Worm (Caenorhabditis elegans) whole organism, mixed stage, embryonic: ENCODE data around the gene faah-2.

Source experiments
- M03D4.4 ChIP-seq: sonication (generic microtip); optimal IDR thresholded peaks from 2 replicates; lab custom pipeline; 2017; ENCODE audit warnings: mild to moderate bottlenecking, missing genetic modification characterization, missing compliant biosample characterization
- bed-3 ChIP-seq: fragments of 200-800 bp; sonication (Bioruptor generic); optimal IDR thresholded peaks from 3 replicates; lab custom pipeline; 2018; ENCODE audit warnings: mild to moderate bottlenecking, missing genetic modification characterization, moderate library complexity, missing compliant biosample characterization
- ceh-43 ChIP-seq: fragments of 200-800 bp; sonication (Bioruptor generic); optimal IDR thresholded peaks from 2 replicates; lab custom pipeline; 2018; ENCODE audit warnings: mild to moderate bottlenecking, missing genetic modification characterization, moderate library complexity, missing compliant biosample characterization
- ceh-83 ChIP-seq: fragments of 200-800 bp; sonication (Bioruptor generic); optimal IDR thresholded peaks from 2 replicates; lab custom pipeline; 2018; ENCODE audit warnings: mild to moderate bottlenecking, missing genetic modification characterization, missing compliant biosample characterization
- ces-1 ChIP-seq: fragments of 150-350 bp; optimal IDR thresholded peaks from 2 replicates; lab custom pipeline; 2014; ENCODE audit warnings: missing biosample characterization, missing genetic modification reagents, missing genetic modification characterization
- cnd-1 ChIP-seq: fragments of 200-800 bp; sonication (Bioruptor generic); optimal IDR thresholded peaks from 2 replicates; lab custom pipeline; 2018; ENCODE audit warnings: mild to moderate bottlenecking, missing genetic modification characterization, missing compliant biosample characterization
- elt-1 ChIP-seq: sonication (generic microtip); optimal IDR thresholded peaks from 2 replicates; lab custom pipeline; 2017; ENCODE audit warnings: missing genetic modification characterization, mild to moderate bottlenecking, missing compliant biosample characterization, antibody characterized with exemption, moderate library complexity, borderline replicate concordance; ENCODE audit not compliant: insufficient read depth
- elt-3 ChIP-seq: fragments of 150-350 bp; optimal IDR thresholded peaks from 2 replicates; lab custom pipeline; 2014; ENCODE audit warnings: missing biosample characterization, missing genetic modification characterization
- flh-1 ChIP-seq: fragments of 200-800 bp; sonication (Bioruptor generic); optimal IDR thresholded peaks from 2 replicates; lab custom pipeline; 2018; ENCODE audit warnings: mild to moderate bottlenecking, missing genetic modification characterization, moderate library complexity, missing compliant biosample characterization
- ham-2 ChIP-seq: fragments of 200-800 bp; sonication (Bioruptor generic); optimal IDR thresholded peaks from 2 replicates; lab custom pipeline; 2018; ENCODE audit warnings: mild to moderate bottlenecking, missing genetic modification characterization, missing compliant biosample characterization
- hlh-1 ChIP-seq: fragments of 150-350 bp; optimal IDR thresholded peaks from 2 replicates; lab custom pipeline; 2014; ENCODE audit warnings: missing biosample characterization, missing genetic modification reagents, missing genetic modification characterization
- lin-13 ChIP-seq: fragments of 150-350 bp; optimal IDR thresholded peaks from 2 replicates; lab custom pipeline; 2014; ENCODE audit warnings: missing biosample characterization, missing genetic modification characterization
- lin-32 ChIP-seq: fragments of 200-800 bp; sonication (Bioruptor generic); optimal IDR thresholded peaks from 2 replicates; lab custom pipeline; 2018; ENCODE audit warnings: mild to moderate bottlenecking, missing genetic modification characterization, missing compliant biosample characterization
- lsy-2 ChIP-seq: fragments of 150-350 bp; optimal IDR thresholded peaks from 2 replicates; lab custom pipeline; 2014; ENCODE audit warnings: missing biosample characterization, missing genetic modification characterization
- mab-5 ChIP-seq: fragments of 150-350 bp; optimal IDR thresholded peaks from 2 replicates; lab custom pipeline; 2014; ENCODE audit warnings: missing biosample characterization, missing genetic modification characterization
- mep-1 ChIP-seq: fragments of 150-350 bp; optimal IDR thresholded peaks from 2 replicates; lab custom pipeline; 2017; ENCODE audit warnings: missing biosample characterization, missing genetic modification reagents, missing genetic modification characterization, inconsistent platforms
- mls-2 ChIP-seq: sonication (generic microtip); optimal IDR thresholded peaks from 2 replicates; lab custom pipeline; 2016; ENCODE audit warnings: mild to moderate bottlenecking, missing genetic modification characterization, moderate library complexity, missing compliant biosample characterization
- nhr-2 ChIP-seq: fragments of 150-350 bp; optimal IDR thresholded peaks from 2 replicates; lab custom pipeline; 2014; ENCODE audit warnings: missing biosample characterization, missing genetic modification characterization
- nhr-237 ChIP-seq: fragments of 150-350 bp; optimal IDR thresholded peaks from 2 replicates; lab custom pipeline; 2014; ENCODE audit warnings: missing biosample characterization, missing genetic modification characterization
- nhr-28 ChIP-seq: fragments of 150-350 bp; optimal IDR thresholded peaks from 2 replicates; lab custom pipeline; 2014; ENCODE audit warnings: missing biosample characterization, missing genetic modification characterization
- nhr-76 ChIP-seq: sonication (generic microtip); optimal IDR thresholded peaks from 2 replicates; lab custom pipeline; 2017; ENCODE audit warnings: missing biosample characterization, missing genetic modification characterization
- pha-4 ChIP-seq: fragments of 150-350 bp; optimal IDR thresholded peaks from 2 replicates; lab custom pipeline; 2018; ENCODE audit warnings: missing biosample characterization, missing genetic modification reagents, missing genetic modification characterization
- sem-2 ChIP-seq: fragments of 200-800 bp; sonication (Bioruptor generic); optimal IDR thresholded peaks from 2 replicates; lab custom pipeline; 2018; ENCODE audit warnings: mild to moderate bottlenecking, missing genetic modification characterization, missing compliant biosample characterization
- snpc-4 ChIP-seq: fragments of 150-350 bp; optimal IDR thresholded peaks from 2 replicates; lab custom pipeline; 2014; ENCODE audit warnings: missing biosample characterization, missing genetic modification characterization
- tbx-8 ChIP-seq: fragments of 200-800 bp; sonication (Bioruptor generic); optimal IDR thresholded peaks from 2 replicates; lab custom pipeline; 2018; ENCODE audit warnings: mild to moderate bottlenecking, missing genetic modification characterization, moderate library complexity, missing compliant biosample characterization
- unc-120 ChIP-seq: sonication (generic microtip); optimal IDR thresholded peaks from 2 replicates; lab custom pipeline; 2017; ENCODE audit warnings: missing genetic modification characterization, missing compliant biosample characterization; ENCODE audit not compliant: poor library complexity, severe bottlenecking
- unc-62 ChIP-seq: fragments of 150-350 bp; optimal IDR thresholded peaks from 2 replicates; lab custom pipeline; 2014; ENCODE audit warnings: missing biosample characterization, missing genetic modification reagents, missing genetic modification characterization

faah-2 gene

DNA sequence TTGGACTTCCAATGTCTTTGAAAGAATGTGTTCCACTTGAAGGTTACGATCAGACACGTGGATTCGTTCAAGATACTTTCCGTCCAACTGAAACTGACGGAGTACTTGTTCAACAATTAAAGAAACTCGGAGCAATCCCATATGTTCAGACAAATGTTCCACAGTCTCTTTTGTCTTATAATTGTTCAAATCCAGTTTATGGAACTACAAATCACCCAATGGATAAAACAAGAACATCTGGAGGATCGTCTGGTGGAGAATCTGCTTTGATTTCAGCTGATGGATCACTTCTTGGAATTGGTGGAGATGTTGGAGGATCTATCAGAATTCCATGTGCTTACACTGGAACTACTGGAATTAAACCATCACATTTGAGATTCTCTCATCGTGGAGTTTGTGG, 918 bp downstream of the faah-2 start:
- no peak for TF ChIP-seq elt-1 (tag; lab: Kevin White, UChicago)
- no peak for TF ChIP-seq M03D4.4
- no peak for TF ChIP-seq lsy-2 (tag; lab: Kevin White, UChicago)
- TF ChIP-seq cnd-1 (tag; lab: Kevin White, UChicago) = no peak
- TF ChIP-seq, all 35 proteins: peak for 0

DNA sequence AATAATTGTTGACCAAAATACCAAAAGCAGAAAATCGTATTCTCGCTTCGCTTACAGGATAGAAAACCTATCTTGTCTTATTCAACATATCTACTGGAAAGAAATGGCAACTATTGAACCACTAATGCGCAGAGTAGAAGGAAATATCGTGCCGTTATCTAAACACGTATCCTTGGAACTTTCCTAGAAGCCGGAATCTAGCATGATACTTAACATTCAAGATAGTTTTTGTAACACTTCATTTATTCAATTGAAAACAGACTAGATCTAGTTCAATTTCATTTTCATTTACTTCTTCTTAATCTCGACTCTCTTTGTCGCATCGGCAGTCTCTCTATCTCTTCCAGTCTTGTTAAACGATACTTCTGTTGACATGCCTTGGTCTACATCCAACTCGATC, 2.7 kb downstream of the faah-2 start:
- TF ChIP-seq lin-13 (tag; lab: Kevin White, UChicago) = no peak
- no peak for TF ChIP-seq snpc-4 (tag; lab: Kevin White, UChicago)
- TF ChIP-seq sem-2 = no peak
- no peak for TF ChIP-seq nhr-76 (tag; lab: Kevin White, UChicago)
- TF ChIP-seq cnd-1 (tag; lab: Kevin White, UChicago) = no peak
- no peak for TF ChIP-seq mls-2 (tag; lab: Kevin White, UChicago)

- TF ChIP-seq mep-1 (tag; lab: Kevin White, UChicago) (no peak), ham-2 (GFP tag; lab: Kevin White, UChicago) (no peak), cnd-1 (tag; lab: Kevin White, UChicago) (no peak), nhr-237 (no peak), unc-120 (tag; lab: Kevin White, UChicago) (no peak), bed-3 (GFP tag; lab: Kevin White, UChicago) (no peak), snpc-4 (tag; lab: Kevin White, UChicago) (no peak), M03D4.4 (no peak), tbx-8 (GFP tag; lab: Kevin White, UChicago) (no peak), nhr-28 (tag; lab: Kevin White, UChicago) (no peak)
These were observed 4.9 kb downstream of the faah-2 start, which contains the start of gene B0218.5 for ce11 chrIV:8157161-8157560. Gene B0218.5 (minus strand): TSS chrIV:8157261.

ce11 chrIV:8159087-8159486, 6.8 kb downstream of the faah-2 start, which contains the start of gene faah-1:
Gene faah-1 (plus strand): TSS chrIV:8159387.
- TF ChIP-seq ces-1 (GFP tag; lab: Kevin White, UChicago) (no peak), ceh-43 (GFP tag; lab: Kevin White, UChicago) (no peak), bed-3 (GFP tag; lab: Kevin White, UChicago) (no peak), mls-2 (tag; lab: Kevin White, UChicago) (no peak), ceh-83 (no peak), elt-1 (tag; lab: Kevin White, UChicago) (no peak), hlh-1 (tag; lab: Kevin White, UChicago) (no peak), unc-120 (tag; lab: Kevin White, UChicago) (no peak), sem-2 (no peak), unc-62 (GFP tag; lab: Kevin White, UChicago) (no peak), lin-32 (GFP tag; lab: Kevin White, UChicago) (no peak), snpc-4 (tag; lab: Kevin White, UChicago) (no peak), pha-4 (tag; lab: Kevin White, UChicago) (no peak), elt-3 (tag; lab: Kevin White, UChicago) (no peak), nhr-2 (tag; lab: Kevin White, UChicago) (no peak), cnd-1 (tag; lab: Kevin White, UChicago) (no peak), ham-2 (GFP tag; lab: Kevin White, UChicago) (no peak), tbx-8 (GFP tag; lab: Kevin White, UChicago) (no peak), flh-1 (GFP tag; lab: Kevin White, UChicago) (no peak), lsy-2 (tag; lab: Kevin White, UChicago) (no peak)

DNA sequence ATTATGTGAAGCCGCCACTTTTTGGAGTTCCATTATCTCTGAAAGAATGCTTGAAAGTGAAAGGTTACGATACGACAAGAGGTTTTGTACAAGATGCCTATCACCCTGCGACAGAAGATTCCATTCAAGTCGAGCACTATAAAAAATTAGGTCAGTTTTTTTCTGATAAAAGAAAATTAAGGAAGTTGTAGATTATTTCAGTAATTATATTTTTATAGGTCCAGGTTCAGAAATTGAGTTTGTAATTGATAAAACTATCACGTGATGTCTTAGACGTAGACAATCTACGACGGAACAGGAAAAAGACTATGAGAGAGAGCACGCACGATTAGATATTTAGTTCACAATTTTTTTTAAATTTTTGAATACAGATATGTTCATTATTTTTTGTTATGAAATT, 7.8 kb downstream of the faah-2 start:
- no peak for TF ChIP-seq cnd-1 (tag; lab: Kevin White, UChicago)
- TF ChIP-seq nhr-2 (tag; lab: Kevin White, UChicago) = no peak
- no peak for TF ChIP-seq bed-3 (GFP tag; lab: Kevin White, UChicago)
- TF ChIP-seq pha-4 (tag; lab: Kevin White, UChicago) = no peak
- TF ChIP-seq unc-62 (GFP tag; lab: Kevin White, UChicago) = no peak
- no peak for TF ChIP-seq elt-1 (tag; lab: Kevin White, UChicago)
- no peak for TF ChIP-seq mls-2 (tag; lab: Kevin White, UChicago)
- TF ChIP-seq flh-1 (GFP tag; lab: Kevin White, UChicago) = no peak
- TF ChIP-seq hlh-1 (tag; lab: Kevin White, UChicago) = no peak
- TF ChIP-seq mep-1 (tag; lab: Kevin White, UChicago) = no peak
- TF ChIP-seq lin-32 (GFP tag; lab: Kevin White, UChicago) = no peak
- TF ChIP-seq mab-5 (tag; lab: Kevin White, UChicago) = no peak
